Worm (Caenorhabditis elegans): ENCODE results near the gene spe-39.

spe-39 gene

DNA sequence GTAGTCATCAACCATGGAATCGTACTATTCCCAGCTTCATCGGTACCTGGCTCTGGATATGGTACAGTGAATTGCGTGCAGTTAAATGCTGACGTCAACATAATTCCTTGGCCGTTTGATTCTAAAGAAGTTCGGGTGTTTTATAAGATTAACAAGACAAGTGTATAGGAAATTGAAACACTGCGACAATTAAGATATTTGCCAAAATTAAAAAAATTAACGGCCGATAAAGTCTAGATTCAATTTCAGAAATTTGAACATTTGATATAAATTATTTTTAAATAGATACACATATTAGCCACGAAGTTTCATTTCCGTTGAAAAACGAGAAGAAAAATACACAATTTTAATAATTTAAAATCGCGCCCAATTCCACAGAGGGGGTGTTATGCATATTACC lies 21.1 kb downstream of the spe-39 start, which contains the start of gene dmsr-12:
Gene dmsr-12, minus strand, starts transcription at position 101 of the 400 bp plus-strand sequence.
- TF ChIP-seq nhr-43 (tag; optimal IDR thresholded peaks at IDR 0.05; ENCODE audit: poor library complexity, severe bottlenecking) = no peak
- no peak for TF ChIP-seq elt-3 (tag; optimal IDR thresholded peaks at IDR 0.05)
- TF ChIP-seq sea-2 (GFP tag; optimal IDR thresholded peaks at IDR 0.05) = no peak
- no peak for TF ChIP-seq nhr-77 (tag; optimal IDR thresholded peaks at IDR 0.05)
- TF ChIP-seq ceh-28 (tag; optimal IDR thresholded peaks at IDR 0.05) = no peak
- no peak for TF ChIP-seq pha-4 (tag; optimal IDR thresholded peaks at IDR 0.05)
- no peak for TF ChIP-seq eor-1 (tag; optimal IDR thresholded peaks at IDR 0.05)
- no peak for TF ChIP-seq nhr-25 (tag; optimal IDR thresholded peaks at IDR 0.05)
- TF ChIP-seq R02D3.7 (tag; optimal IDR thresholded peaks at IDR 0.05) = no peak
- TF ChIP-seq ZK546.5 (tag; optimal IDR thresholded peaks at IDR 0.05) = no peak
- TF ChIP-seq nhr-28 (tag; optimal IDR thresholded peaks at IDR 0.05) = no peak
- no peak for TF ChIP-seq ztf-11 (tag; optimal IDR thresholded peaks at IDR 0.05)
- no peak for TF ChIP-seq ceh-82 (tag; optimal IDR thresholded peaks at IDR 0.05)
- no peak for TF ChIP-seq ztf-4 (tag; optimal IDR thresholded peaks at IDR 0.05)
- no peak for TF ChIP-seq egl-5 (tag; optimal IDR thresholded peaks at IDR 0.05)
- TF ChIP-seq pqm-1 (tag; optimal IDR thresholded peaks at IDR 0.05) = no peak

DNA sequence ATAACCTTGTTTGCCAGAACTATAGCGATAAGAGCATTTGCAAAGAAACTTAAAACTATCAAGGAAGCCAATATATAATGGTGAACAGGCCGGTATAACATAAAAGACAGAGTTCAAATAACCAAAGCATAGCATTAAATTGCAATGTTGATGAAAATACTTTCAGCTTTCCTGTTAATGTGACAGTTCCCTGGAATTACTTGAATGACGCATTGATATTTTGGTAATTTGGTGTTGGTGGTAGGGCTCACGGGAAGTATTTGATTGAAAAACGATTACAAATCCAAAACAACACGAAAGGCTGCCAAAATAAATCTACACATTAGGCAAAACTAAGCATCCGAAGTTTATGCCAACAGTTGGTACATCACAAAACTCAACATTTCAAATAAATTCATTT lies 23.7 kb downstream of the spe-39 start, which contains the start of gene dmsr-16:
Gene dmsr-16, minus strand, starts transcription at position 101 of the 400 bp plus-strand sequence.
- TF ChIP-seq lsy-12 (tag; optimal IDR thresholded peaks at IDR 0.05) = no peak
- TF ChIP-seq mml-1 (tag; optimal IDR thresholded peaks at IDR 0.05) = no peak
- no peak for TF ChIP-seq egl-27 (tag; optimal IDR thresholded peaks at IDR 0.05)
- no peak for TF ChIP-seq nhr-43 (tag; optimal IDR thresholded peaks at IDR 0.05; ENCODE audit: poor library complexity, severe bottlenecking)
- no peak for TF ChIP-seq unc-39 (tag; optimal IDR thresholded peaks at IDR 0.05)
- no peak for TF ChIP-seq ZK546.5 (tag; optimal IDR thresholded peaks at IDR 0.05)
- no peak for TF ChIP-seq lin-39 (tag; optimal IDR thresholded peaks at IDR 0.05)
- no peak for TF ChIP-seq daf-12 (tag; optimal IDR thresholded peaks at IDR 0.05)
- no peak for TF ChIP-seq ztf-4 (tag; optimal IDR thresholded peaks at IDR 0.05)
- TF ChIP-seq eor-1 (tag; optimal IDR thresholded peaks at IDR 0.05) = no peak
- TF ChIP-seq fkh-10 (GFP tag; optimal IDR thresholded peaks at IDR 0.05) = no peak

DNA sequence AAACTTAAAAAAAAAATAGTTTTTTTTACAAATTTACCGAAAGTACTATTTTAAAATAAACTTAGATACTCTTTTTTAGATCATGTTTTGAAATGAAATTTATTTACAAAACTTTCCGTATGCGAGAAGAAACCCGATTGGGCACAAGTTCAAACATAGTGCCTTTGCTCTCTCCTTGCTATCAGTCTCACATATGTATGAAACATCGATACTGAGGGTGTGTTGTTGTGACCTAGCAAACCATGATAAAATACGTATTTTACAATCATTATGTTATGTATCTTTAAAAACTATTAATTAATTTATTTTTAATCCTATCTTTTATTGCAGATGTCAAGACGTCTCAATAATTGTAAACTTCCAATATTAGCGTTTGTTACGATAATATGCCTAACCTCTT lies 24.8 kb downstream of the spe-39 start:
- peak; percentile 54 for TF ChIP-seq elt-2 (tag; optimal IDR thresholded peaks at IDR 0.05)
- TF ChIP-seq pha-4 (tag; optimal IDR thresholded peaks at IDR 0.05) = peak; percentile 11
- no peak for TF ChIP-seq eor-1 (tag; optimal IDR thresholded peaks at IDR 0.05)
- peak; percentile 21 for TF ChIP-seq pqm-1 (tag; optimal IDR thresholded peaks at IDR 0.05)
- no peak for TF ChIP-seq sea-2 (GFP tag; optimal IDR thresholded peaks at IDR 0.05)

DNA sequence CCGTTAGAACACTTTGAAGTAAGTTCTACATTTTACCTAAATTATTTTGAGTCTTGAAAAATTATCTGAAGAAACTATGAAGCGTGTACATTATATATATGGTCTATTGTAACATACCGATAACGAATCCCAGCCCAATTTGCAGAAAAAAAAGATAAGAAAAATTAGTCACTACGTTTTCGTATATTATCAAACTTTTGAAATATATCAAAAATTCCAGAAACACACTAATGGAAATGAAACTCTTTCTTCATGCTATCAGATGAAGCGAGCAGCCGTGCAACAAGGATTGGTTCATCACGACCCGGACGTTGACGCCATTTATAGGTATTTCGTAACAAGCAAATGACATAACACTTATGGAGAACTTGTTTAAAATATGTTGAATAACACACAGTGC lies 26.6 kb downstream of the spe-39 start:
- TF ChIP-seq ztf-11 (tag; optimal IDR thresholded peaks at IDR 0.05) = no peak
- peak; percentile 77 for TF ChIP-seq elt-2 (tag; optimal IDR thresholded peaks at IDR 0.05)
- TF ChIP-seq pqm-1 (tag; optimal IDR thresholded peaks at IDR 0.05) = peak; percentile 77

DNA sequence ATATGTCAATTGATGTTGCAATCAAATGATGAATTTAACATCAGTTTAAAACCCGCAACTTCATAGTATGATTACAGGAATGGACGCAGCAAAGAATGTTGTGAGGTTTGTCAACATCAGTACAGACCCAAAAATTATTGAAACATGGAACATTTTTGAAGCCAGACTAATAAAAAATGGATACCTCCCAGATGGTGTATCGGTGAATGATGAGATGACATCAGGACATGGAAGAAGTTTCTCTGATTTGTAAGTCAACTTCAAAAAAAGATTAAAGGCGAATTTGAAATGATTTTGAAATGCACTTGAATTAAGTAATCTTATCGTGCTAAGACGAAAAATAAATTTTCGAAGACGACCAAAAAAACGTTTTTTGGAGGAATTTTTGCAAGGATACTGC lies 28.6 kb downstream of the spe-39 start:
- TF ChIP-seq elt-2 (tag; optimal IDR thresholded peaks at IDR 0.05) (no peak), ztf-4 (tag; optimal IDR thresholded peaks at IDR 0.05) (no peak), fos-1 (tag; optimal IDR thresholded peaks at IDR 0.05) (no peak), nhr-43 (tag; optimal IDR thresholded peaks at IDR 0.05; ENCODE audit: poor library complexity, severe bottlenecking) (no peak), nhr-77 (tag; optimal IDR thresholded peaks at IDR 0.05) (no peak), fkh-2 (tag; optimal IDR thresholded peaks at IDR 0.05) (no peak), zag-1 (tag; optimal IDR thresholded peaks at IDR 0.05) (no peak), R02D3.7 (tag; optimal IDR thresholded peaks at IDR 0.05) (no peak), nhr-28 (tag; optimal IDR thresholded peaks at IDR 0.05) (no peak), eor-1 (tag; optimal IDR thresholded peaks at IDR 0.05) (no peak), jun-1 (tag; optimal IDR thresholded peaks at IDR 0.05) (no peak), unc-39 (tag; optimal IDR thresholded peaks at IDR 0.05) (no peak), unc-62 (GFP tag; optimal IDR thresholded peaks at IDR 0.05) (no peak)

DNA sequence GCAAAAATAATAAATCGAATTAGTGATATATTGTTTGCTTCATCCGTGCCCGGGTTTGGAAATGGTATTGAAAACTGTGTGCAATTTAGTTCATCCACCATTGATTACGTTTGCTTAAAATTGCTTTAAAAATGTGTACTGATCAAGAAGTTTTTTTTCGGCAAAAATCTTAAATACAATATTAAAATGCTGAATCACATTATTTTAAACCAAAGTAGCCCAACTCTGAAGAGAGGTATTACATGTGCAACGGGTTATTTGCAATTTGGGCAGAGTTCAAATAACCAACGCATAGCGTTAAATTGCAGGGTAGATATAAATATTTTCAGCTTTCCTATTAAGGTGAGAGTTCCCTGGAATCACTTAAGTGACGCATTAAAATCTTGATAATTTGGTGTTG lies 31.9 kb downstream of the spe-39 start, which contains the start of gene dmsr-14:
Gene dmsr-14, minus strand, starts transcription at position 101 of the 400 bp plus-strand sequence.
- TF ChIP-seq fos-1 (tag; optimal IDR thresholded peaks at IDR 0.05) (no peak), unc-39 (tag; optimal IDR thresholded peaks at IDR 0.05) (no peak), unc-62 (GFP tag; optimal IDR thresholded peaks at IDR 0.05) (no peak), nhr-77 (tag; optimal IDR thresholded peaks at IDR 0.05) (no peak), nhr-12 (tag; optimal IDR thresholded peaks at IDR 0.05) (no peak), zag-1 (tag; optimal IDR thresholded peaks at IDR 0.05) (no peak), egl-5 (tag; optimal IDR thresholded peaks at IDR 0.05) (no peak), egl-27 (tag; optimal IDR thresholded peaks at IDR 0.05) (no peak)
